Fruit fly (Drosophila melanogaster) S2 (cell line): ENCODE data around the gene CG11342.

Experiments
- CG8478 ChIP-seq: fragments of >200 bp; optimal IDR thresholded peaks from 2 replicates; lab custom pipeline; 2018
- CTCF ChIP-seq, 2 experiments: fragments of >200 bp; optimal IDR thresholded peaks; 2 replicates each; lab custom pipeline; 2018

CG11342 gene

dm6 chr3L:4381529-4381928, 14.3 kb upstream of the CG11342 start, which contains the start of gene CG32240:
Gene CG32240, minus strand, starts transcription at chr3L:4381629.
- TF ChIP-seq CTCF (optimal IDR thresholded peaks at IDR 0.05; lab: Kevin White, UChicago) (no peak), CG8478 (no peak)

- TF ChIP-seq CTCF (optimal IDR thresholded peaks at IDR 0.05; lab: Kevin White, UChicago): no peak
- TF ChIP-seq CG8478: no peak
Measured at dm6 chr3L:4380231-4380645, 13.0 kb upstream of the CG11342 start, which contains the start of gene DopEcR. Gene DopEcR, minus strand, starts transcription at chr3L:4380387.

- TF ChIP-seq CTCF (optimal IDR thresholded peaks at IDR 0.05; lab: Kevin White, UChicago) (no peak), CG8478 (no peak)
Measured at dm6 chr3L:4378895-4379294, 11.6 kb upstream of the CG11342 start.

- no peak for TF ChIP-seq CTCF (optimal IDR thresholded peaks at IDR 0.05; lab: Kevin White, UChicago)
- no peak for TF ChIP-seq CG8478
Measured at dm6 chr3L:4377496-4377895, 10.2 kb upstream of the CG11342 start.

DNA sequence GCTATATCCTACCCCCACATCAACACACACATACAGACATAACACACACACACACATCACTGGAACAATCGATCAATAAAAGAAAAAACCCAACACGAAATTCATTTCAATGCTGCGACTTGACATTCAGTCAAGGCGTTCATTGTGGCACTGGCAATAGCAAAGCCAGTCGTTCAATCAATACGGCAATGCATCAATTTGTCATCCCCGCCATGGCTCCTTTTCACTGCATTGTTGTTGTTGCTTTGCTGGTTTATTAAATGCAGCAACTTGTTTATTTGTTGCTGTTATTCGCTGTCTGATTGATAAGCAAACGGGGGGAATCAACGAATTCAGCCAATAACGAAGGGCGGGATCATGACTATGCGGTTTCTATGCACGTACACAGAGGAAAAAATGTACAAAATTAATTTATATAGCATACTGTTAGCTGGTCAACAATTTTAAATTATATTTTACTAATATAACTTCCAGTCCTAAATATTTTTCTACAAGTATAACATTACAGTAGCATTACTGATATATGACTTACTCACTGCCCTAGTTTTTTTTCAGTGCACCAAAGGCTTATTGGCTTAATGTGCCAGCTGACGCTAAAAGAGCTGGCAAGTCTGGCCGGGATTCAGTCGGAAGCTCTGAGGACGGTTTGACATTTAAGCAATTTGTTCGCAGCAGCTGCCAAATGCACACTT, 8.6 kb upstream of the CG11342 start:
- TF ChIP-seq CTCF (optimal IDR thresholded peaks at IDR 0.05; lab: Kevin White, UChicago): no peak

dm6 chr3L:4371978-4372377, 4.7 kb upstream of the CG11342 start:
- TF ChIP-seq CG8478: no peak
- no peak for TF ChIP-seq CTCF (optimal IDR thresholded peaks at IDR 0.05; lab: Kevin White, UChicago)

- TF ChIP-seq CTCF (optimal IDR thresholded peaks at IDR 0.05; lab: Kevin White, UChicago) (no peak), CG8478 (no peak)
Measured at dm6 chr3L:4365197-4365596, 2.1 kb downstream of the CG11342 start, which contains the start of gene CG33514. Gene CG33514, plus strand, starts transcription at chr3L:4365434.

- no peak for TF ChIP-seq CG8478
- peak in 1 of 2 experiments; percentile 19 for TF ChIP-seq CTCF (optimal IDR thresholded peaks at IDR 0.05; lab: Kevin White, UChicago)
Measured at dm6 chr3L:4363887-4364794, 3.1 kb downstream of the CG11342 start, which contains the start of the genes Cip4 and mRpS6. Gene Cip4, minus strand, starts transcription at chr3L:4364102. Gene mRpS6, plus strand, starts transcription at chr3L:4364550.

- TF ChIP-seq CG8478 (no peak), CTCF (optimal IDR thresholded peaks at IDR 0.05; lab: Kevin White, UChicago) (no peak)
Measured at dm6 chr3L:4363484-4363883, 3.8 kb downstream of the CG11342 start.

- TF ChIP-seq CTCF (optimal IDR thresholded peaks at IDR 0.05; lab: Kevin White, UChicago): no peak
- no peak for TF ChIP-seq CG8478
Measured at dm6 chr3L:4362937-4363336, 4.3 kb downstream of the CG11342 start.

DNA sequence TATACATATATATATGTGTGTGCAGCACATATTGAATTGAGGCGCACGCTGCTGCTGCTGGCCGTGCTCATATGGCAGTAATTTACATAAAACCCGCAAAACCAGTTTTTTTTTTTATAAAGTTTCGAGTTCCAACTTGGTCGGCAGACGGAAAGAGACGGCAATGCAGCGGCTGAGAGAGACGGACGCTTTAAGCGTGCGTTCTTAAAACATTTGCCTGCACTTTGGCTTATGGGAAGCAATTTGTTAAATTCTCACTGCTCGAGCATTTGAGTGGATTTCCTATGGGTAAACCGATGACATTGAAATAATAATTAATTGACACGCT, 6.9 kb downstream of the CG11342 start:
- TF ChIP-seq CG8478 (no peak), CTCF (optimal IDR thresholded peaks at IDR 0.05; lab: Kevin White, UChicago) (no peak)

- TF ChIP-seq CTCF (optimal IDR thresholded peaks at IDR 0.05; lab: Kevin White, UChicago): no peak
- TF ChIP-seq CG8478: no peak
Measured at dm6 chr3L:4359688-4360375, 7.4 kb downstream of the CG11342 start.

- TF ChIP-seq CTCF (optimal IDR thresholded peaks at IDR 0.05; lab: Kevin White, UChicago): no peak
- no peak for TF ChIP-seq CG8478
Measured at dm6 chr3L:4357705-4358131, 9.5 kb downstream of the CG11342 start.

- TF ChIP-seq CG8478 (no peak), CTCF (optimal IDR thresholded peaks at IDR 0.05; lab: Kevin White, UChicago) (no peak)
Measured at dm6 chr3L:4356986-4357385, 10.3 kb downstream of the CG11342 start.

DNA sequence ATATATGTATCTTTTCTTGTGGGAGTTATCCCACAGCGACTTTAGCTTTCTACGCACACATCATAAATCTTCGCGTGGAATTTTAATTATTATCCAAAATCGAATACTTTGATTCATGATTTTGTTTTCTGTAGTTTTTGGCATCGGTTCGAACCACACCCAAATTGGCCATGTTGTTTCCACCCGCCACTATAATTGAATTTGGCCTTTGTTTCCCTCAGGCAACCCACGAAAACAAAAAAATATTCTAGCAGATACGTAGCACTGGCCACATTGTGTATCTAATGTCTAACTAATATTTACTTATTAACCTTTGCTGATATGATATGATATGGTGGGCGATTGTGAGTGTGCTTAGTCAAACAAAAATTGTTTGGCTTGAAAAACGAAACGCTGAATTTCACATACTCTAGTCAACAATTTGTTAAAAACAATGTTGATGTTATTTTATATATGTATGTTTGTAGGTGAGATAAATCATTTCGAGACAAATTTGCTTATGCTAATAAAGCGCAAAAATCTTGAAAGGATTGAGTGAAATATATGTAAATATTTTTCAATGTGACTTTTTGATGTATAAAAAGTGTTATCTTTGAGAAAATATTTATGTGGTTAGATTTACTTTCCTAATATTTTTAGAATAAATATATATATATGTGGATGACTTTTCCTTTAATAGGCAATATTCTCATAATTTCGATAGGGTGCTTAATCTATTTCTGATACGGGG, 12.2 kb downstream of the CG11342 start:
- TF ChIP-seq CTCF (optimal IDR thresholded peaks at IDR 0.05; lab: Kevin White, UChicago): no peak
- TF ChIP-seq CG8478: no peak
